Worm (Caenorhabditis elegans): ENCODE data around the gene F59E12.3.

DNA sequence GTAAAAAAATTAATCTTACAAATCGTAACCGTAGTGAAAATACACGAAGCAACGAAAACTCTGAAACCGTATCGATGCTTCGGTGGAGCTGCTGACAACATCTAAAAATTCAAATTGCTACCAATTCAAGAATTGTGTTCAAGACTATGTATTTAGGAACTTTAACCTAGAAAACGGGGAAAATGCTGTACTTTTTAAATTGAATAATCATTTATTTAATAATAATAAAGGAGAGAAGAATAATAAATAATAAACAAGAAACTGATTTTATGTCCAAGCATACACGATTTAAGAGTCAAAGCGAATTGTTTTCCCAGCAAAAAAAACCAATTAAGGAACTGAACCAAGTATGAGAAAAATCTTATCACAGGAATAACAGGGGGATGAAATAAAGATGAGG is 31.4 kb downstream of the F59E12.3 start, which contains the start of gene C25H3.17:
- TF ChIP-seq cebp-2 (GFP tag; IDR thresholded peaks at IDR 0.05), result no peak
- TF ChIP-seq athp-1 (tag; optimal IDR thresholded peaks at IDR 0.05), result no peak
- no peak for TF ChIP-seq ceh-27 (GFP tag; optimal IDR thresholded peaks at IDR 0.05)
- no peak for TF ChIP-seq let-607 (tag; optimal IDR thresholded peaks at IDR 0.05)
- TF ChIP-seq ceh-79 (tag; optimal IDR thresholded peaks at IDR 0.05), result no peak
- TF ChIP-seq hlh-12 (tag; optimal IDR thresholded peaks at IDR 0.05), result no peak
- no peak for TF ChIP-seq Y53F4B.3 (GFP tag; IDR thresholded peaks at IDR 0.05)
- no peak for TF ChIP-seq egrh-3 (GFP tag; IDR thresholded peaks at IDR 0.05)
- no peak for TF ChIP-seq dox-1 (GFP tag; IDR thresholded peaks at IDR 0.05)
- TF ChIP-seq F33H1.4 (GFP tag; IDR thresholded peaks at IDR 0.05), result no peak
- no peak for TF ChIP-seq attf-6 (GFP tag; IDR thresholded peaks at IDR 0.05)
- TF ChIP-seq rcor-1 (GFP tag; IDR thresholded peaks at IDR 0.05), result no peak
- TF ChIP-seq egl-44 (GFP tag; IDR thresholded peaks at IDR 0.05), result no peak

Measured in whole organism, young adult.